Worm (Caenorhabditis elegans) whole organism, L4 larva: ENCODE measurements around the gene mans-4.

ENCODE experiments used
- T26A8.4 ChIP-seq: fragments of 200-800 bp; sonication (Bioruptor generic); IDR thresholded peaks from 2 replicates; pipeline ENCODE4 v1.3.6; 2022; ENCODE audit warnings: missing genetic modification characterization, missing compliant biosample characterization
- ceh-62 ChIP-seq: sonication (generic microtip); optimal IDR thresholded peaks from 2 replicates; lab custom pipeline; 2017; ENCODE audit warnings: missing biosample characterization, missing genetic modification characterization
- fkh-10 ChIP-seq: fragments of 150-350 bp; optimal IDR thresholded peaks from 2 replicates; lab custom pipeline; 2014; ENCODE audit warnings: missing biosample characterization, missing genetic modification reagents, missing genetic modification characterization
- fos-1 ChIP-seq: fragments of 150-350 bp; optimal IDR thresholded peaks from 2 replicates; lab custom pipeline; 2014; ENCODE audit warnings: missing biosample characterization, missing genetic modification characterization
- hlh-30 ChIP-seq: sonication (generic microtip); optimal IDR thresholded peaks from 2 replicates; lab custom pipeline; 2017; ENCODE audit warnings: antibody characterized with exemption, mild to moderate bottlenecking, missing genetic modification characterization, missing compliant biosample characterization; ENCODE audit not compliant: insufficient read depth
- hmg-1.1 ChIP-seq: fragments of 200-800 bp; sonication (Bioruptor generic); IDR thresholded peaks from 2 replicates; pipeline ENCODE4 v1.3.6; 2022; ENCODE audit warnings: missing genetic modification reagents, missing genetic modification characterization, missing compliant biosample characterization
- mxl-2 ChIP-seq: fragments of 200-800 bp; sonication (Bioruptor generic); conservative IDR thresholded peaks from 2 replicates; pipeline ENCODE4 v1.3.6; 2022; ENCODE audit warnings: missing genetic modification reagents, missing genetic modification characterization, missing compliant biosample characterization
- nhr-102 ChIP-seq: sonication (generic microtip); optimal IDR thresholded peaks from 2 replicates; lab custom pipeline; 2016; ENCODE audit warnings: mild to moderate bottlenecking, missing genetic modification characterization, moderate library complexity, missing compliant biosample characterization
- nhr-111 ChIP-seq: fragments of 200-800 bp; sonication (Bioruptor generic); optimal IDR thresholded peaks from 2 replicates; lab custom pipeline; 2018; ENCODE audit warnings: mild to moderate bottlenecking, missing genetic modification characterization, missing compliant biosample characterization
- nhr-28 ChIP-seq: fragments of 150-350 bp; optimal IDR thresholded peaks from 2 replicates; lab custom pipeline; 2014; ENCODE audit warnings: missing biosample characterization, missing genetic modification characterization
- unc-62 ChIP-seq, 3 experiments: fragments of 150-350 bp in 1 of 3; sonication (generic microtip); optimal IDR thresholded peaks in 2 of 3; peaks in 1 of 3; 1 replicate in 1 of 3; 2 replicates in 2 of 3; lab custom pipeline; 2014 to 2017; ENCODE audit warnings: missing biosample characterization in 3 of 3, missing genetic modification characterization in 3 of 3, missing genetic modification reagents in 3 of 3, missing genotype in 1 of 3

- TF ChIP-seq T26A8.4 (GFP tag; lab: Robert Waterston, UW) (no peak), fos-1 (no peak), nhr-102 (tag; lab: Kevin White, UChicago) (no peak), nhr-28 (tag; lab: Kevin White, UChicago) (no peak), mxl-2 (GFP tag; lab: Robert Waterston, UW) (no peak), ceh-62 (tag; lab: Kevin White, UChicago) (no peak), fkh-10 (GFP tag; lab: Kevin White, UChicago) (no peak), hmg-1.1 (GFP tag; lab: Robert Waterston, UW) (no peak), unc-62 (GFP tag; optimal IDR thresholded peaks at IDR 0.05 in 1 of 2; lab: Kevin White, UChicago) (no peak), unc-62 (tag; optimal IDR thresholded peaks at IDR 0.05; lab: Kevin White, UChicago) (no peak), nhr-111 (no peak), hlh-30 (tag; lab: Kevin White, UChicago) (no peak)
Observed at ce11 chrIV:9063518-9063917, 14.9 kb downstream of the mans-4 start.
